Worm (Caenorhabditis elegans): ENCODE data around the gene ttr-52.
A peak's percentile ranks its signal among the peaks of the same experiment; 100 is the strongest.
"Not testable (repeated sequence)": the region's sequence is repeated elsewhere in the genome, so short reads cannot be mapped to it uniquely, and the experiment has no call there.

Gene ttr-52

DNA sequence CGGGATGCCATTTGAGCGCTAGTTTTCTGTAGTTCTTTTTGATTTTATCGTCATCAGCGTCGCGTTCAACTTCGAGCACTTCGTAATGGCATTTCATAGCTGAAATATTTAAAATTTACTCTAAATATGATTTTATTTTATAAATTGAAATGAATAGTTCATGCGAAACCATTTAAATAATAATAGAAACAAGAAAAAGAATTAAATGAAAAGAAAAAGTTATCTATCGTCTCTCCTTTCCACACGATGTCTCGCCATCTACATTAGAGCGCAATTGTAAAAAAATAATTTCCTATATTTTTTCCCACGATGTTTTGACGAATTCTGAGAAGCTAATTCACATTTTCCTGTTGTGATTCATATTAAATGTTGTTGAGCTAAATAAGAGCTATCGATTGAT, 11.3 kb upstream of the ttr-52 start, which contains the start of gene dnj-17:
TSS of gene dnj-17 (minus strand) at position 101 of the 400 bp plus-strand sequence.
- TF ChIP-seq him-1 (tag; optimal IDR thresholded peaks at IDR 0.05) (no peak), dao-5 (tag; optimal IDR thresholded peaks at IDR 0.05) (no peak), W03F9.2 (tag; optimal IDR thresholded peaks at IDR 0.05) (no peak)

DNA sequence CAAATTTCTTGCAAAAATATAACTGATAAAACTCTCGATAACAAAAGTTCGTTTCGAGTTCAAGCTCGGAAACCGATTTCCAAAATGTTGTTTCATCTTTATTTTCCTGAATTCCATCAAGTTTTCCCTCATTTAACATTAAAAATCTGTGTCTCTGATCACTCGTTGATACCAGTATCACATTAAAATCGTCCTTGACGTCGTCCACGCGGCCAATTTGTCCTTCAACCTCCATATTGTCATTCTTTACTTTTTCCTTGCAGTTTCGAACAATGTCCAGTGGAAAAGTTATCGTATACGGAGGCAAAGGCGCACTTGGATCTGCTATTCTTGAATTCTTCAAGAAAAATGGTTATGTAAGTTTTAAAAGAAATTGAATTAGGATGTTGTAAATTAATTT, 10.9 kb upstream of the ttr-52 start, which contains the start of gene qdpr-1:
TSS of gene qdpr-1 (plus strand) at position 264 of the 400 bp plus-strand sequence.
- TF ChIP-seq dao-5 (tag; optimal IDR thresholded peaks at IDR 0.05) = no peak
- no peak for TF ChIP-seq him-1 (tag; optimal IDR thresholded peaks at IDR 0.05)
- no peak for TF ChIP-seq W03F9.2 (tag; optimal IDR thresholded peaks at IDR 0.05)

DNA sequence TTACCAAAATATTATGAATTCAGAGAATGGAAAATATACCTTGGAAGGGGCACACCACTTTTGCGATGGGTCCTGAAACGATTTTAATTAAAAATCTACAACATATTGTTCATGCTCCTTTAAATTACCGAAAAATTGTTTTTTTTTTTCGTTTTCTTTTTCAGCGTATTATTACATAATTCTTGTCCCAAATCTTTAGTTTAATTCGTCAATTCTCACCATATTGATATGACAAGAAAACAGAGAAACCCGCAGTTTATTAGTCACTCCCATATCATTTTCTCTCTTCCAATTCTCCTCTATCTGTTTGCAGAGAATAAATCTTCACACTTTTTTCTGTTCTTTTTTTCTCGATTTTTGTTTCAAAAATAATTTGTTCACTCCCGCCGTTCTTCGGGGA, 9.3 kb upstream of the ttr-52 start, which contains the start of gene F11F1.1:
TSS of gene F11F1.1 (plus strand) at position 301 of the 400 bp plus-strand sequence.
- TF ChIP-seq W03F9.2 (tag; optimal IDR thresholded peaks at IDR 0.05) (no peak), him-1 (tag; optimal IDR thresholded peaks at IDR 0.05) (no peak), dao-5 (tag; optimal IDR thresholded peaks at IDR 0.05) (no peak)

DNA sequence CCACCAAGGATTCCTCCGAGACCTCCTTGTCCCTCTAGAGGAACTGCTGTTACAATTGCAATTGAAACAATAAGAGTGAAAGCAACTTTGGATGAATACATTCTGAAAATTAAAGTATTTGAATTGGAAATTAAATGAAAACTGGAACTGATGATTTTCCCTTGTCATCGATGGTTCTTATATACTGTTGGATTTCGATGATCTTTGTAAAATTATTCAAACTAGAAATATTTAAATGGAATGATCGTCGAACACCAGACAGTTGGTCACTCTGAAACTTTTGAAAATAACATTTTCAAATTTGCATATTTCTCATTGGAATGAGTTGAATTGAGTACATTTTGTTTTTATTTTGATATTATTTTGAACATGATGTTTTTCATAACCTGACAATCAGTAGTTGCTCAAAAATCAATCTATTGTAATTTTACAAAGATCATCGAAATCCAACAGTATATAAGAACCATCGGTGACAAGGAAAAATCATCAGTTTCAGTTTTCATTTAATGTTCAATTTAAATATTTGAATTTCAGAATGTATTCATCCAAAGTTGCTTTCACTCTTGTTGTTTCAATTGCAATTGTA, 2.8 kb upstream of the ttr-52 start, which contains the start of the genes srlf-9 and srlf-10:
TSS of gene srlf-9 (minus strand) at position 101 of the 586 bp plus-strand sequence.
TSS of gene srlf-10 (plus strand) at position 536 of the 586 bp plus-strand sequence.
- TF ChIP-seq W03F9.2, dao-5, him-1 (tag; optimal IDR thresholded peaks at IDR 0.05): not testable (repeated sequence)

DNA sequence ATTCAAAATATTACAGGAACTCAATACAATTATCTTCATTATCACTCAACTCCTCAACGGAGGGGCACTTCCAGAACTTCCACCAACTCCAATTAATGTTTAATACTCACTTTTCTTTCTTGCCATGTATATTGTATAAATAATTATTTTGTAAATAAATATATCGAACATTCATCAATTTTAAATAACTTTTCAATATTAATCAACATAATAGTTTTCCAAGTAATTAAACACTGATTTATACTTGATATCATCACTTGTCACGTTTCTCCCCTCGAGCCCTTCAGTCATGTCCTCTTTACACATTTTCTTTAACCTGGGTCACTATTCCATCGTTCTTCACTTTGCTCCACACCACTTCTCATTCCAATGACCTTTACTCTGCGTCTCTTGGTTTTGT, 1.6 kb upstream of the ttr-52 start, which contains the start of gene mig-18:
TSS of gene mig-18 (plus strand) at position 301 of the 400 bp plus-strand sequence.
- TF ChIP-seq him-1 (tag; optimal IDR thresholded peaks at IDR 0.05) (no peak), dao-5 (tag; optimal IDR thresholded peaks at IDR 0.05) (no peak), W03F9.2 (tag; optimal IDR thresholded peaks at IDR 0.05) (no peak)

DNA sequence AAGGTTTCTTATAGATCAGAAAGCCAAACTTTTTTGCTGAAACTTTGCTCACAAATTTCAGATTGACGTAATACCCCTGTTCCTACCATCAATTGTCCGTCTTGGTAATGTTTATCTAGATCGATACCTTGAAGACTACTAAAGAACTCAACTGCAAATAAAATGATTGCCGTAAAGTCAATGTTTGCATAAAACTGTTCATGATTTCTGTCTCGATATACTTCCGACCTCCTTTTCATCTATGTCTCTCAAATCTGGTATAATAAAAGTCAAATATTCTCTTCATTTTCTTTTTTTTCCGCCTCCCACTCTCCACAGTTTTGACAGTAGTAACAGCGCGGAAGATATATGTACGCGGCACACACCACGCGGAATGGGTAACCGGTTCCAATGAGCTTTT, 986 bp downstream of the ttr-52 start, which contains the start of gene nas-1:
TSS of gene nas-1 (plus strand) at position 301 of the 400 bp plus-strand sequence.
- TF ChIP-seq him-1 (tag; optimal IDR thresholded peaks at IDR 0.05) (no peak), W03F9.2 (tag; optimal IDR thresholded peaks at IDR 0.05) (no peak), dao-5 (tag; optimal IDR thresholded peaks at IDR 0.05) (no peak)

DNA sequence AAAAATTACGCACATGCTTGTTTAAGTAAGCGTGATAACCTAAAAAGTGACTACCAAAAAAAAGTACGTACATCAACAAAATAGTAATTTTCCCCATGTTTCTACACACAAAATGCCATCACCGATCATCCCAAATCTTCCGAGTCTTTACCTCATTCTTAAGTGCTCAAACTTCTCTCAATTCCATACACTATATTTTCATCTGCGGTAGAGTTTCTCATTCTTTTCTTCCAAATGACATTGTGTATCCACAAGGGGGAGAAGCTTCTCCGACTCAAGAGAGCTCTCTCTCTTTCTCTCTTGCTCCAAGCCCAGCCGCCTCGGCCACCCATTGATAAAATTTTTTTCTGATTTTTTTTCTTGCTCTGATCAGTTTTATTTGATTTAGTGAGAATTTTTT, 5.0 kb downstream of the ttr-52 start, which contains the start of gene myo-6:
TSS of gene myo-6 (plus strand) at position 301 of the 400 bp plus-strand sequence.
- TF ChIP-seq W03F9.2 (tag; optimal IDR thresholded peaks at IDR 0.05) (no peak), dao-5 (tag; optimal IDR thresholded peaks at IDR 0.05) (no peak), him-1 (tag; optimal IDR thresholded peaks at IDR 0.05) (no peak)

DNA sequence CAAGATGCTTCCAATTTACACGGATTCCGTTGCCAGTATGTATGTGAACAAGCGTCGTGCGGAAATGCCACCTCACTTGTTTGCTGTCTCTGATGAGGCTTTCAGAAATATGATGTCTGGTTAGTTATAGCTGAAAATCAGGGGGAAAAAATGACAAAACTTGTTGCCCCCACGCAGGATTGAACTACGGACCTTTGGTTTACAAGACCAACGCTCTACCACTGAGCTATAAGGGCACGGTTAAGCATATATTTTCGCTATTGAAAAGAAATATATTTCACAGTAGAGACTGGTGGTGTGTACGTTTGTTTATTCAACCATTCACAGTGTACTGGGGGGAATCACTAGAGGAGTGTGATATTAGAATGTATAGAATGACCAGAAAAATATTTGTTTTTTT, 6.7 kb downstream of the ttr-52 start:
- TF ChIP-seq W03F9.2 (tag; optimal IDR thresholded peaks at IDR 0.05) (no peak), dao-5 (tag; optimal IDR thresholded peaks at IDR 0.05) (no peak), him-1 (tag; optimal IDR thresholded peaks at IDR 0.05) (no peak)

DNA sequence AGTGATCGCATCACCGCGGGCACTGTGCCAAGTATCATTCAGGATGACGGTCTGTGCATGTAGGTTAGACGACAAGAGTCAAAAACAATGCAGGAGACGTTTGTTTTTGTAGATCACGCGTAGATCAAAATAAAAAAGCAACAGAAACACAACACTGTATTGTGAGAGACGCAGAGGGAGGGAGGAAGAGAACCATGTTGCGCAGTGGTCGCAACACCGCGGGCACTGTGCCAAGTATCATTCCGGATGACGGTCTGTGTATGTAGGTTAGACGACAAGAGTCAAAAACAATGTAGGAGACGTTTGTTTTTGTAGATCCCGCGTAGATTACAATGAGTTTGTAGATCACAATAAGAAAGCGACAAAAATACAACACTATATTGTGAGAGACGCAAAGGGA, 14.5 kb downstream of the ttr-52 start:
- TF ChIP-seq dao-5 (tag; optimal IDR thresholded peaks at IDR 0.05) (no peak), W03F9.2 (tag; optimal IDR thresholded peaks at IDR 0.05) (no peak), him-1 (tag; optimal IDR thresholded peaks at IDR 0.05) (no peak)

DNA sequence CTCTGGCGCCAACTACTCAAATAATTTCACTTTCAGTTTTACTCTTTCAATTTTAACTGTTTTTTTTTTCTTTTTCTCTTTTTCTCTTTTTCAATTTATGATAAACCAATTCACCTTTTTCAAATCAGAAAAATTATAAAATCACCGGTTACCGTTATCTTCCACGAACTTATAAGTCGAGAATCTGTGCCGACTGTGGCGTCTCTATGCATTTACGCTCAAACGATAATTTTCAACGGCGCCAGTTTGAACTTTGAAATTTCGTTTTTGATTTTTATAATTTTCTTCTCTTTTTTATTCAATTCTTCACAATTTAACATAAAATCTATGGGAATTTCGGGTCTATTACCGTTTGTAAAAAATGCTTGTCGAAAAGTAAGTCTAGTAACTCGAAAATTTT, 18.9 kb downstream of the ttr-52 start, which contains the start of gene exo-1:
TSS of gene exo-1 (plus strand) at position 101 of the 400 bp plus-strand sequence.
- TF ChIP-seq him-1 (tag; optimal IDR thresholded peaks at IDR 0.05) = no peak
- TF ChIP-seq dao-5 (tag; optimal IDR thresholded peaks at IDR 0.05) = no peak
- TF ChIP-seq W03F9.2 (tag; optimal IDR thresholded peaks at IDR 0.05) = peak; percentile 87

DNA sequence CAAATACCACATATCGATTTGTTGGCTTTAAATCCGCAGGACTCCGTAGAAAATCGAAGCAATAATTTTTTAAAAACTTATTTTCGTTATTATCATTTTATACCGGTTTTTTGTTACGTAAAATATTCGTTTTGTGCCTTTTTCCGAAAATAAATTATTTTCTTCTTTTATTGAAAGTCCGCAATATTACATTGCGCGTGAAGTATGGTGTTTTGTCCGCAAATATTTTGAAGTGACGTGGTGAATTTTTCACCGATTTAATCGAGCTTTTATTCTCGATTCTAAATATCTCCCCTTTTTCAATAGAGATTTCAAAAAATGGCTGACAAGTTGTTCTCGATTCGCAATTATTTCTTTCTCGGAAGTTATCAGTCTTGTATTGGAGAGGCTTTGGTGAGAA, 21.5 kb downstream of the ttr-52 start, which contains the start of gene cope-1:
TSS of gene cope-1 (plus strand) at position 229 of the 400 bp plus-strand sequence.
- TF ChIP-seq W03F9.2 (tag; optimal IDR thresholded peaks at IDR 0.05) (no peak), dao-5 (tag; optimal IDR thresholded peaks at IDR 0.05) (no peak), him-1 (tag; optimal IDR thresholded peaks at IDR 0.05) (no peak)

DNA sequence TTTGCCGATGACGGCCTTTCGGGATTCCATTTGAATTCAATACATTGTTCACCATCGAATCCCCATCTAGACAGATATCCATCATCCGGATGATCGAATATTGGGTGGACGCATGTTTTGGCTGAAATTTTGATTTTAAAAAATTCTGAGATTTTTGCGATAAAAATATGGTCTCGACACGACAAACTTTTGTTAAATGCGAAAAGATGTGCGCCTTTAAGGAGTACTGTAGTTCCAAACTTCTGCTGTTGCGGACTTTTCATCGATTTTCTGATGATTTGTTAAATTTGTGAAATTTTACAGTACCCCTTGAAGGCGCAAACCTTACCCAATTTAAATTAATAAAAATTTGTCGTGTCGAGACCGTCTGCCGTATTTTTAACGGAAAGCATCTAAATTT, 23.3 kb downstream of the ttr-52 start:
- TF ChIP-seq dao-5 (tag; optimal IDR thresholded peaks at IDR 0.05) (no peak), W03F9.2 (tag; optimal IDR thresholded peaks at IDR 0.05) (no peak), him-1 (tag; optimal IDR thresholded peaks at IDR 0.05) (no peak)

DNA sequence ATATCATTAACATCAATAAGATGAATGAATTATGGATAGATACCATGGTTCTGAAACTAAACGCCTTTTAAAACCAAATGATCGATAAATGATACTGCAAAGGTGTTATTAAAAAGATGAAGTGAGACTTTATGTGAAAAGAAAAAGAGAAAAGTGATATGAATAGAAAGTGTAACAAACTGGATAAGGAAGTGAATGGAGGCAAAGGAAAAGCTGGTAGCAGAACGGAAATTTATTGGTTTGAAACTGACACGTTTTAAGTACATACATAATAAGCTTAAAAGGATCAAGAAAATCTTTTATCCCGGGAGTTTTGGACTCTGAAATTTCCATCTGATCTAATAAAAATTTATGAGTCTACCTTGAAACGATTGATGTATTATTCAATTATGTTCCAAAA, 25.1 kb downstream of the ttr-52 start, which contains the start of gene bli-5:
TSS of gene bli-5 (minus strand) at position 101 of the 400 bp plus-strand sequence.
- TF ChIP-seq him-1 (tag; optimal IDR thresholded peaks at IDR 0.05) (no peak), dao-5 (tag; optimal IDR thresholded peaks at IDR 0.05) (no peak), W03F9.2 (tag; optimal IDR thresholded peaks at IDR 0.05) (no peak)

DNA sequence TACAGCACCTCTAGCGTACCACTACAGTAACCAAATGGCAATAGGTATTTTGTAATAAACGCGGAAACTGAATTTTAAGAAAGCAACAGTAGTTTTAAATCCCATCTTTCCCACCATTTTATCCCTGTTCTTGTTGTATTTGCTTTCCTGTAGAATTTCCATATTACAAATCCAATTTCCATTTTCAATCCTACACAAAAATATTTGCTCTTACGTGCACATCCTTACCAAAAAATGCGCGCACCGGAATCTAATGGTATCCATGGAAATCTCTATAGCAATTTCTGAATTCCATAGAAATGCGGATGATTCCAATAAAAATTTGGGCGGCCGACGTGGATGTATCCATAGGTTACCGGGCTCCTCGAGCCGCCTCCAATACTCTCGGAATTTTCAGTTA, 25.6 kb downstream of the ttr-52 start, which contains the start of gene trf-1:
TSS of gene trf-1 (plus strand) at position 301 of the 400 bp plus-strand sequence.
- no peak for TF ChIP-seq him-1 (tag; optimal IDR thresholded peaks at IDR 0.05)
- TF ChIP-seq dao-5 (tag; optimal IDR thresholded peaks at IDR 0.05) = no peak
- TF ChIP-seq W03F9.2 (tag; optimal IDR thresholded peaks at IDR 0.05) = no peak

All from whole organism, L4/young adult.